Worm (Caenorhabditis elegans) whole organism, young adult: Measurements from ENCODE around the gene mdt-1.2.

Experiments used
- ceh-40 ChIP-seq: fragments of 200-800 bp; sonication (Bioruptor generic); IDR thresholded peaks from 2 replicates; pipeline ENCODE4 v1.3.6; 2022; ENCODE audit warnings: missing genetic modification characterization, missing compliant biosample characterization
- madf-8 ChIP-seq: fragments of 200-800 bp; sonication (Bioruptor generic); conservative IDR thresholded peaks from 2 replicates; pipeline ENCODE4 v1.3.6; 2022; ENCODE audit warnings: missing genetic modification reagents, missing genetic modification characterization, missing compliant biosample characterization
- tlf-1 ChIP-seq: fragments of 200-800 bp; sonication (Bioruptor generic); optimal IDR thresholded peaks from 2 replicates; lab custom pipeline; 2018; ENCODE audit warnings: mild to moderate bottlenecking, missing genetic modification characterization, missing compliant biosample characterization

DNA sequence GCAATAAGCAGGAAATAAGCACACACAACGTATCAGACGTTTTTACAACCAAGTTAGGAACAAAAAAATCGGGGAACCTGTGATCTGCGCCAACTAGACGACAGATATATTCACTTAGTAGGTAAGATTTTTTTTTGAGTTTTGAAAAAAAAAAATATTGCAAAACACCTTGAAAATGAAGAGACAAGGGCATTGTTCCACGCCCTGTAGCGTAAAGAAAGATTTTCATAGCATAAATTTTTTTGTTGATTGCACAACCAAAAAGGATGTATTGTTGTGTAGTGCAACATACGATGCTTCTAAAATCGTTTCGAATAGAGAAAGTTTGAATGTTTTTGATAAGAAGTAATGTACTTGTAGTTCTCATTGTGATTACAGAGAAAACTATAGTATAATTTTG is 28.8 kb downstream of the mdt-1.2 start:
- TF ChIP-seq ceh-40 (no peak), madf-8 (no peak), tlf-1 (GFP tag; lab: Kevin White, UChicago) (no peak)
